Fruit fly (Drosophila melanogaster) whole organism, embryonic: ENCODE measurements around the gene Nin.

Source experiments
- Abd-B ChIP-seq: fragments of 200-800 bp; sonication (Bioruptor generic); optimal IDR thresholded peaks from 2 replicates; lab custom pipeline; 2018; ENCODE audit warnings: missing biosample characterization, mild to moderate bottlenecking, missing genetic modification characterization, moderate library complexity
- Aef1 ChIP-seq: fragments of 200-800 bp; sonication (Bioruptor generic); IDR thresholded peaks from 3 replicates; pipeline ENCODE4 v1.3.6; 2022; ENCODE audit warnings: missing biosample characterization, missing genetic modification characterization
- Bdp1 ChIP-seq: fragments of 200-800 bp; sonication (Bioruptor generic); optimal IDR thresholded peaks from 3 replicates; lab custom pipeline; 2016; ENCODE audit warnings: missing biosample characterization, missing genetic modification characterization
- CG10462 ChIP-seq: fragments of 200-800 bp; sonication (Bioruptor generic); optimal IDR thresholded peaks from 2 replicates; lab custom pipeline; 2016; ENCODE audit warnings: missing biosample characterization, missing genetic modification characterization
- CG12942 ChIP-seq: fragments of 200-800 bp; sonication (Bioruptor generic); optimal IDR thresholded peaks from 3 replicates; lab custom pipeline; 2016; ENCODE audit warnings: missing biosample characterization, missing genetic modification characterization
- CG13123 ChIP-seq: fragments of 200-800 bp; sonication (Bioruptor generic); optimal IDR thresholded peaks from 2 replicates; lab custom pipeline; 2016; ENCODE audit warnings: missing biosample characterization, missing genetic modification characterization
- CG13287 ChIP-seq: fragments of 200-800 bp; sonication (Bioruptor generic); IDR thresholded peaks from 2 replicates; pipeline ENCODE4 v1.3.6; 2022; ENCODE audit warnings: missing biosample characterization, missing genetic modification characterization; ENCODE audit not compliant: partially characterized antibody
- CG14965 ChIP-seq: fragments of 200-800 bp; sonication (Bioruptor generic); optimal IDR thresholded peaks from 2 replicates; lab custom pipeline; 2016; ENCODE audit warnings: missing biosample characterization, missing genetic modification characterization, borderline replicate concordance
- CG15479 ChIP-seq: fragments of 200-800 bp; sonication (Bioruptor generic); optimal IDR thresholded peaks from 3 replicates; lab custom pipeline; 2019; ENCODE audit warnings: missing biosample characterization, mild to moderate bottlenecking, missing genetic modification characterization, moderate library complexity
- CG1792 ChIP-seq: fragments of 200-800 bp; sonication (Bioruptor generic); optimal IDR thresholded peaks from 2 replicates; lab custom pipeline; 2016; ENCODE audit warnings: missing biosample characterization, missing genetic modification characterization
- CG1832 ChIP-seq: fragments of 200-800 bp; sonication (Bioruptor generic); optimal IDR thresholded peaks from 2 replicates; lab custom pipeline; 2017; ENCODE audit warnings: missing biosample characterization, mild to moderate bottlenecking, missing genetic modification characterization, inconsistent platforms
- CG30020 ChIP-seq: fragments of 200-800 bp; optimal IDR thresholded peaks from 2 replicates; lab custom pipeline; 2019; ENCODE audit warnings: missing biosample characterization, mild to moderate bottlenecking, missing genetic modification characterization, moderate library complexity
- CG4360 ChIP-seq: fragments of 200-800 bp; sonication (Bioruptor generic); IDR thresholded peaks from 2 replicates; pipeline ENCODE4 v1.3.6; 2022; ENCODE audit warnings: missing biosample characterization, missing genetic modification characterization
- CG4404 ChIP-seq: fragments of 200-800 bp; sonication (Bioruptor generic); IDR thresholded peaks from 2 replicates; pipeline ENCODE4 v1.3.6; 2022; ENCODE audit warnings: missing biosample characterization, missing genetic modification characterization
- CG4730 ChIP-seq: fragments of 200-800 bp; sonication (Bioruptor generic); IDR thresholded peaks from 2 replicates; pipeline ENCODE4 v1.3.6; 2022; ENCODE audit warnings: missing biosample characterization, missing genetic modification characterization
- CG6813 ChIP-seq: fragments of 200-800 bp; sonication (Bioruptor generic); optimal IDR thresholded peaks from 2 replicates; lab custom pipeline; 2017; ENCODE audit warnings: missing biosample characterization, missing genetic modification characterization, mild to moderate bottlenecking, moderate library complexity, missing genetic modification reagents
- CG7839 ChIP-seq: fragments of 200-800 bp; sonication (Bioruptor generic); optimal IDR thresholded peaks from 3 replicates; lab custom pipeline; 2018; ENCODE audit warnings: missing biosample characterization, mild to moderate bottlenecking, missing genetic modification characterization, moderate library complexity
- CG8281 ChIP-seq: fragments of 200-800 bp; sonication (Bioruptor generic); optimal IDR thresholded peaks from 2 replicates; lab custom pipeline; 2018; ENCODE audit warnings: missing biosample characterization, mild to moderate bottlenecking, missing genetic modification characterization, moderate library complexity
- CG8359 ChIP-seq: fragments of 200-800 bp; sonication (Bioruptor generic); optimal IDR thresholded peaks from 2 replicates; lab custom pipeline; 2017; ENCODE audit warnings: missing biosample characterization, mild to moderate bottlenecking, missing genetic modification characterization, borderline replicate concordance
- CG9727 ChIP-seq: fragments of 200-800 bp; sonication (Bioruptor generic); optimal IDR thresholded peaks from 3 replicates; lab custom pipeline; 2017; ENCODE audit warnings: missing biosample characterization, mild to moderate bottlenecking, missing genetic modification characterization
- CTCF ChIP-seq: fragments of 200-800 bp; sonication (Bioruptor generic); optimal IDR thresholded peaks from 2 replicates; lab custom pipeline; 2017; ENCODE audit warnings: missing biosample characterization, mild to moderate bottlenecking, missing genetic modification characterization, moderate library complexity
- D ChIP-seq, 2 experiments: fragments of 200-800 bp in 1 of 2; fragments of >200 bp in 1 of 2; sonication (Bioruptor generic) in 1 of 2; optimal IDR thresholded peaks; 2 replicates in 1 of 2; 3 replicates in 1 of 2; lab custom pipeline; 2017; ENCODE audit warnings: mild to moderate bottlenecking in 1 of 2, missing biosample characterization in 1 of 2, missing genetic modification characterization in 1 of 2, missing genetic modification reagents in 1 of 2
- D19B ChIP-seq: fragments of 200-800 bp; sonication (Bioruptor generic); optimal IDR thresholded peaks from 2 replicates; lab custom pipeline; 2017; ENCODE audit warnings: missing biosample characterization, mild to moderate bottlenecking, missing genetic modification characterization
- Dfd ChIP-seq, 2 experiments: fragments of >200 bp; optimal IDR thresholded peaks; 2 replicates each; lab custom pipeline; 2017; ENCODE audit warnings: missing biosample characterization in 2 of 2, missing genetic modification characterization in 2 of 2
- Dp ChIP-seq: fragments of 200-800 bp; sonication (Bioruptor generic); optimal IDR thresholded peaks from 2 replicates; lab custom pipeline; 2018; ENCODE audit warnings: missing biosample characterization, mild to moderate bottlenecking, missing genetic modification characterization, moderate library complexity
- Eip74EF ChIP-seq, 2 experiments: fragments of 200-800 bp in 1 of 2; fragments of >200 bp in 1 of 2; sonication (Bioruptor generic) in 1 of 2; optimal IDR thresholded peaks; 2 replicates each; lab custom pipeline; 2017 to 2019; ENCODE audit warnings: missing biosample characterization in 2 of 2, missing genetic modification characterization in 2 of 2, mild to moderate bottlenecking in 1 of 2, moderate library complexity in 1 of 2
- Ets65A ChIP-seq: fragments of 200-800 bp; sonication (Bioruptor generic); peaks from one replicate; lab custom pipeline; 2016; ENCODE audit warnings: missing biosample characterization, missing genetic modification characterization
- Fer2 ChIP-seq: fragments of 200-800 bp; sonication (Bioruptor generic); optimal IDR thresholded peaks from 2 replicates; lab custom pipeline; 2018; ENCODE audit warnings: missing biosample characterization, mild to moderate bottlenecking, missing genetic modification characterization, moderate library complexity
- Mrtf ChIP-seq: fragments of 200-800 bp; sonication (Bioruptor generic); IDR thresholded peaks from 3 replicates; pipeline ENCODE4 v1.3.6; 2022; ENCODE audit warnings: missing biosample characterization, missing genetic modification characterization
- NC2α ChIP-seq: fragments of 200-800 bp; sonication (Bioruptor generic); optimal IDR thresholded peaks from 2 replicates; lab custom pipeline; 2016; ENCODE audit warnings: missing biosample characterization, missing genetic modification characterization
- Oaz ChIP-seq: fragments of 200-800 bp; sonication (Bioruptor generic); IDR thresholded peaks from 2 replicates; pipeline ENCODE4 v1.3.6; 2022; ENCODE audit warnings: missing biosample characterization, missing genetic modification characterization
- PHDP ChIP-seq: fragments of 200-800 bp; sonication (Bioruptor generic); optimal IDR thresholded peaks from 3 replicates; lab custom pipeline; 2018; ENCODE audit warnings: missing biosample characterization, mild to moderate bottlenecking, missing genetic modification characterization, moderate library complexity
- Pdp1 ChIP-seq, 2 experiments: fragments of 200-800 bp; sonication (Bioruptor generic); optimal IDR thresholded peaks; 3 replicates each; lab custom pipeline; 2016; ENCODE audit warnings: missing biosample characterization in 2 of 2, missing genetic modification characterization in 2 of 2, mild to moderate bottlenecking in 1 of 2, moderate library complexity in 1 of 2
- Rfx ChIP-seq: fragments of 200-800 bp; sonication (Bioruptor generic); IDR thresholded peaks from 2 replicates; pipeline ENCODE4 v1.3.6; 2022; ENCODE audit warnings: missing biosample characterization, missing genetic modification characterization
- Rx ChIP-seq: fragments of 200-800 bp; sonication (Bioruptor generic); IDR thresholded peaks from 2 replicates; pipeline ENCODE4 v1.3.6; 2022; ENCODE audit warnings: missing biosample characterization, missing genetic modification characterization
- Xrp1 ChIP-seq: fragments of 200-800 bp; sonication (Bioruptor generic); IDR thresholded peaks from 2 replicates; pipeline ENCODE4 v1.3.6; 2022; ENCODE audit warnings: missing biosample characterization, missing genetic modification characterization
- ab ChIP-seq: fragments of 200-800 bp; sonication (Bioruptor generic); optimal IDR thresholded peaks from 2 replicates; lab custom pipeline; 2016; ENCODE audit warnings: missing biosample characterization, missing genetic modification characterization
- ac ChIP-seq: fragments of 200-800 bp; sonication (Bioruptor generic); optimal IDR thresholded peaks from 3 replicates; lab custom pipeline; 2017; ENCODE audit warnings: missing biosample characterization, mild to moderate bottlenecking, missing genetic modification characterization
- cad ChIP-seq: fragments of >200 bp; optimal IDR thresholded peaks from 2 replicates; lab custom pipeline; 2017; ENCODE audit warnings: missing biosample characterization, missing genetic modification characterization
- fd102C ChIP-seq: fragments of 200-800 bp; sonication (Bioruptor generic); optimal IDR thresholded peaks from 2 replicates; lab custom pipeline; 2018; ENCODE audit warnings: missing biosample characterization, mild to moderate bottlenecking, missing genetic modification characterization, moderate library complexity
- fd3F ChIP-seq: fragments of 200-800 bp; sonication (Bioruptor generic); optimal IDR thresholded peaks from 2 replicates; lab custom pipeline; 2018; ENCODE audit warnings: missing biosample characterization, mild to moderate bottlenecking, missing genetic modification characterization, moderate library complexity
- ham ChIP-seq: fragments of 200-800 bp; sonication (Bioruptor generic); IDR thresholded peaks from 2 replicates; pipeline ENCODE4 v1.3.6; 2022; ENCODE audit warnings: missing biosample characterization, missing genetic modification characterization
- ind ChIP-seq: fragments of 200-800 bp; sonication (Bioruptor generic); optimal IDR thresholded peaks from 3 replicates; lab custom pipeline; 2016; ENCODE audit warnings: missing biosample characterization, missing genetic modification characterization
- peb ChIP-seq: fragments of 200-800 bp; sonication (Bioruptor generic); IDR thresholded peaks from 2 replicates; pipeline ENCODE4 v1.3.6; 2022; ENCODE audit warnings: missing biosample characterization, missing genetic modification characterization
- pum ChIP-seq: fragments of 200-800 bp; sonication (Bioruptor generic); optimal IDR thresholded peaks from 2 replicates; lab custom pipeline; 2016; ENCODE audit warnings: missing biosample characterization, missing genetic modification characterization
- ranshi ChIP-seq: fragments of 200-800 bp; sonication (Bioruptor generic); IDR thresholded peaks from 2 replicates; pipeline ENCODE4 v1.3.6; 2022; ENCODE audit warnings: missing biosample characterization, missing genetic modification characterization
- sisA ChIP-seq: fragments of 200-800 bp; sonication (Bioruptor generic); IDR thresholded peaks from 2 replicates; pipeline ENCODE4 v1.3.6; 2022; ENCODE audit warnings: missing biosample characterization, missing genetic modification characterization
- trh ChIP-seq: fragments of 200-800 bp; sonication (Bioruptor generic); optimal IDR thresholded peaks from 2 replicates; lab custom pipeline; 2016; ENCODE audit warnings: missing biosample characterization, missing genetic modification characterization
- yki ChIP-seq: fragments of >200 bp; optimal IDR thresholded peaks from 3 replicates; lab custom pipeline; 2018
- zfh2 ChIP-seq: fragments of 200-800 bp; sonication (Bioruptor generic); optimal IDR thresholded peaks from 2 replicates; lab custom pipeline; 2016; ENCODE audit warnings: missing biosample characterization, missing genetic modification characterization

Gene Nin

DNA sequence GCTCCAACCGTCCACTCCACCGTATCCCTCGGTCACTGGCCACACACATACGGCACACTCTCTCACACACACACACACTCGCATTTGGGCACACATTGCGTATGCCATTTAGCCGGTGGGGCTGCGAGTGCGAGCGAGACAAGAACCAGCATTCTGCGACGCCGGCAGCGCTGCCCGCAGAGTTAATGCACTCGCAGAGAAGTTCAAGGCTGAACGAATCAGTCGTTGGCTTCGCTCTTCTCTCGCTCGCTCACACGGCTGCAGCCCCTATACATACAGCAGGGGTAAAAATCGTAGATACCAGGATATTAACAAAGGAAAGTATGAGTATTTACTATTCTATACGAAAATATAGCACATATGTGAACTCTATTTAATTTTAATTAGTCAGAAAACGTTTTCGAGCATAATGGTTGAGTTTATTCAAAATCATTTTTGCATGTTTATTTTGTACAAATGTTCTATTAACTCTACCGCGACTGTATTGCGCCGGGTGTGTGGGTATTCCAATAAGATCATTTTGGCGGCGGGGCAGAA lies 14.7 kb upstream of the Nin start (continued):
- no peak for TF ChIP-seq Dp
- TF ChIP-seq CG8281 (tag; lab: Kevin White, UChicago) = peak; percentile 36
- no peak for TF ChIP-seq CG13287 (GFP tag; lab: Robert Waterston, UW)
- no peak for TF ChIP-seq fd3F
- TF ChIP-seq CG4730 (GFP tag; lab: Robert Waterston, UW) = no peak
- peak; percentile 20 for TF ChIP-seq CG15479
- peak; percentile 77 for TF ChIP-seq ac (GFP tag; lab: Kevin White, UChicago)
- TF ChIP-seq Eip74EF (GFP tag; optimal IDR thresholded peaks at IDR 0.05; lab: Kevin White, UChicago) = peak in 1 of 2 experiments; percentile 64
- TF ChIP-seq yki (lab: Kevin White, UChicago) = peak; percentile 31
- TF ChIP-seq CG9727 (GFP tag; lab: Kevin White, UChicago) = peak; percentile 81
- peak; percentile 73 for TF ChIP-seq CG8359 (GFP tag; lab: Kevin White, UChicago)
- TF ChIP-seq CG6813 (GFP tag; lab: Kevin White, UChicago) = peak; percentile 64
- TF ChIP-seq trh = no peak
- peak; percentile 37; the same call in 1 of the 2 replicates for TF ChIP-seq CG4404 (GFP tag; lab: Robert Waterston, UW)
- peak; percentile 84 for TF ChIP-seq PHDP (tag; lab: Kevin White, UChicago)
- peak; percentile 89 for TF ChIP-seq Ets65A (GFP tag; lab: Kevin White, UChicago)
- TF ChIP-seq cad = no peak
- TF ChIP-seq CG14965 = peak; percentile 19
- no peak for TF ChIP-seq ham (GFP tag; lab: Robert Waterston, UW)
- TF ChIP-seq CG10462 = peak; percentile 74
- peak; percentile 13 for TF ChIP-seq CTCF (GFP tag; lab: Kevin White, UChicago)
- 0 out of 2 replicates have a peak, but pooled peaks have one; percentile 35 for TF ChIP-seq ranshi
- TF ChIP-seq Oaz = no peak
- no peak for TF ChIP-seq D19B
- peak; percentile 41; the same call in 1 of the 2 replicates for TF ChIP-seq Rx (GFP tag; lab: Robert Waterston, UW)
- TF ChIP-seq CG7839 (tag; lab: Kevin White, UChicago) = peak; percentile 83
- TF ChIP-seq CG1792 = no peak
- TF ChIP-seq D (optimal IDR thresholded peaks at IDR 0.05; lab: Kevin White, UChicago) = no peak
- TF ChIP-seq D (GFP tag; optimal IDR thresholded peaks at IDR 0.05; lab: Kevin White, UChicago) = peak; percentile 86
- TF ChIP-seq CG30020 = peak; percentile 33
- no peak for TF ChIP-seq zfh2 (GFP tag; lab: Kevin White, UChicago)
- peak; percentile 53 for TF ChIP-seq Bdp1
- peak; percentile 28 for TF ChIP-seq fd102C (GFP tag; lab: Kevin White, UChicago)
- TF ChIP-seq Pdp1 (GFP tag; optimal IDR thresholded peaks at IDR 0.05; lab: Kevin White, UChicago) = peak; percentile 24 to 45
- peak; percentile 54 for TF ChIP-seq CG12942
- peak; percentile 79 for TF ChIP-seq CG1832
- peak; percentile 31; the same call in 1 of the 3 replicates for TF ChIP-seq Mrtf
- peak; percentile 4 for TF ChIP-seq CG13123 (GFP tag; lab: Kevin White, UChicago)
- no peak for TF ChIP-seq Fer2 (tag; lab: Kevin White, UChicago)
- TF ChIP-seq Rfx (GFP tag; lab: Robert Waterston, UW) = no peak; the same call in none of the 2 replicates
- peak; percentile 54 for TF ChIP-seq pum (GFP tag; lab: Kevin White, UChicago)
- peak; percentile 22; the same call in 1 of the 3 replicates for TF ChIP-seq Aef1
- peak; percentile 66 for TF ChIP-seq sisA (GFP tag; lab: Robert Waterston, UW)
- TF ChIP-seq NC2α (GFP tag; lab: Kevin White, UChicago) = peak; percentile 44
- TF ChIP-seq Abd-B (GFP tag; lab: Kevin White, UChicago) = peak; percentile 31
- TF ChIP-seq ind (GFP tag; lab: Kevin White, UChicago) = peak; percentile 67
- no peak for TF ChIP-seq Dfd (GFP tag; optimal IDR thresholded peaks at IDR 0.05; lab: Kevin White, UChicago)
- TF ChIP-seq CG4360 (GFP tag; lab: Robert Waterston, UW) = no peak
- peak; percentile 85 for TF ChIP-seq Xrp1 (GFP tag; lab: Robert Waterston, UW)
- peak; percentile 52; the same call in 1 of the 2 replicates for TF ChIP-seq peb
- TF ChIP-seq ab (GFP tag; lab: Kevin White, UChicago) = no peak
